Worm (Caenorhabditis elegans) whole organism, L4 larva: ENCODE data around the gene T10F2.2.

Experiments
- F10B5.3 ChIP-seq: sonication (generic microtip); optimal IDR thresholded peaks from 2 replicates; lab custom pipeline; 2016; ENCODE audit warnings: mild to moderate bottlenecking, missing genetic modification characterization, missing compliant biosample characterization
- F26F4.8 ChIP-seq: fragments of 200-800 bp; sonication (Bioruptor generic); conservative IDR thresholded peaks from 2 replicates; pipeline ENCODE4 v1.3.6; 2022; ENCODE audit warnings: missing genetic modification characterization, missing compliant biosample characterization
- F44E2.7 ChIP-seq: fragments of 200-800 bp; sonication (Bioruptor generic); IDR thresholded peaks from 2 replicates; pipeline ENCODE4 v2.1.2; 2022; ENCODE audit warnings: missing genetic modification characterization, missing compliant biosample characterization
- R02D3.7 ChIP-seq: fragments of 150-350 bp; sonication (generic microtip); optimal IDR thresholded peaks from 3 replicates; lab custom pipeline; 2014; ENCODE audit warnings: missing biosample characterization, missing genetic modification characterization
- T20F7.1 ChIP-seq: fragments of 200-800 bp; sonication (Bioruptor generic); optimal IDR thresholded peaks from 2 replicates; lab custom pipeline; 2018; ENCODE audit warnings: mild to moderate bottlenecking, missing genetic modification characterization, missing compliant biosample characterization
- T26A8.4 ChIP-seq: fragments of 200-800 bp; sonication (Bioruptor generic); IDR thresholded peaks from 2 replicates; pipeline ENCODE4 v1.3.6; 2022; ENCODE audit warnings: missing genetic modification characterization, missing compliant biosample characterization
- aha-1 ChIP-seq: fragments of 150-350 bp; peaks from one replicate; lab custom pipeline; 2014; ENCODE audit warnings: missing biosample characterization, missing genetic modification characterization
- attf-4 ChIP-seq: sonication (generic microtip); optimal IDR thresholded peaks from 3 replicates; lab custom pipeline; 2017; ENCODE audit warnings: missing biosample characterization, missing genetic modification characterization
- ceh-20 ChIP-seq: fragments of 200-800 bp; sonication (Bioruptor generic); IDR thresholded peaks from 2 replicates; pipeline ENCODE4 v1.3.6; 2022; ENCODE audit warnings: missing genetic modification reagents, missing genetic modification characterization, missing compliant biosample characterization
- ceh-62 ChIP-seq: sonication (generic microtip); optimal IDR thresholded peaks from 2 replicates; lab custom pipeline; 2017; ENCODE audit warnings: missing biosample characterization, missing genetic modification characterization
- cey-2 ChIP-seq: sonication (generic microtip); optimal IDR thresholded peaks from 3 replicates; lab custom pipeline; 2017; ENCODE audit warnings: missing genetic modification characterization, mild to moderate bottlenecking, missing compliant biosample characterization, antibody characterized with exemption, borderline replicate concordance; ENCODE audit not compliant: insufficient read depth
- daf-16 ChIP-seq, 3 experiments: sonication (generic microtip); optimal IDR thresholded peaks; 2 replicates each; lab custom pipeline; 2016 to 2017; ENCODE audit warnings: missing genetic modification characterization in 3 of 3, missing genetic modification reagents in 3 of 3, mild to moderate bottlenecking in 2 of 3, missing compliant biosample characterization in 2 of 3, missing biosample characterization in 1 of 3, moderate library complexity in 1 of 3
- daf-19 ChIP-seq: fragments of 200-800 bp; sonication (Bioruptor generic); conservative IDR thresholded peaks from 2 replicates; pipeline ENCODE4 v1.3.6; 2022; ENCODE audit warnings: missing genetic modification characterization, missing compliant biosample characterization
- dmd-6 ChIP-seq: fragments of 200-800 bp; sonication (Bioruptor generic); IDR thresholded peaks from 2 replicates; pipeline ENCODE4 v1.3.6; 2022; ENCODE audit warnings: missing genetic modification reagents, missing genetic modification characterization, missing compliant biosample characterization
- dpl-1 ChIP-seq: fragments of 150-350 bp; optimal IDR thresholded peaks from 2 replicates; lab custom pipeline; 2014; ENCODE audit warnings: missing biosample characterization, missing genetic modification reagents, missing genetic modification characterization
- fos-1 ChIP-seq: fragments of 150-350 bp; optimal IDR thresholded peaks from 2 replicates; lab custom pipeline; 2014; ENCODE audit warnings: missing biosample characterization, missing genetic modification characterization
- hlh-11 ChIP-seq: fragments of 200-800 bp; sonication (Bioruptor generic); optimal IDR thresholded peaks from 2 replicates; lab custom pipeline; 2018; ENCODE audit warnings: mild to moderate bottlenecking, missing genetic modification characterization, missing compliant biosample characterization
- hlh-30 ChIP-seq: sonication (generic microtip); optimal IDR thresholded peaks from 2 replicates; lab custom pipeline; 2017; ENCODE audit warnings: antibody characterized with exemption, mild to moderate bottlenecking, missing genetic modification characterization, missing compliant biosample characterization; ENCODE audit not compliant: insufficient read depth
- hmg-1.1 ChIP-seq: fragments of 200-800 bp; sonication (Bioruptor generic); IDR thresholded peaks from 2 replicates; pipeline ENCODE4 v1.3.6; 2022; ENCODE audit warnings: missing genetic modification reagents, missing genetic modification characterization, missing compliant biosample characterization
- lin-29 ChIP-seq: fragments of 200-800 bp; sonication (Bioruptor generic); IDR thresholded peaks from 2 replicates; pipeline ENCODE4 v1.3.6; 2022; ENCODE audit warnings: missing genetic modification reagents, missing genetic modification characterization, missing compliant biosample characterization
- lin-38 ChIP-seq: fragments of 200-800 bp; sonication (Bioruptor generic); IDR thresholded peaks from 2 replicates; pipeline ENCODE4 v1.3.6; 2022; ENCODE audit warnings: missing genetic modification reagents, missing genetic modification characterization, missing compliant biosample characterization
- lsy-2 ChIP-seq, 2 experiments: fragments of 150-350 bp in 1 of 2; sonication (generic microtip) in 1 of 2; optimal IDR thresholded peaks; 2 replicates each; lab custom pipeline; 2014 to 2017; ENCODE audit warnings: missing biosample characterization in 2 of 2, missing genetic modification characterization in 2 of 2
- mdl-1 ChIP-seq, 2 experiments: fragments of 150-350 bp in 1 of 2; sonication (generic microtip) in 1 of 2; optimal IDR thresholded peaks; 2 replicates each; lab custom pipeline; 2014 to 2017; ENCODE audit warnings: missing biosample characterization in 2 of 2, missing genetic modification characterization in 2 of 2
- mep-1 ChIP-seq: fragments of 150-350 bp; sonication (generic microtip); optimal IDR thresholded peaks from 3 replicates; lab custom pipeline; 2014; ENCODE audit warnings: missing biosample characterization, missing genetic modification characterization
- mes-2 ChIP-seq: sonication (generic microtip); optimal IDR thresholded peaks from 2 replicates; lab custom pipeline; 2016; ENCODE audit warnings: missing genotype, mild to moderate bottlenecking, missing genetic modification characterization, missing compliant biosample characterization; ENCODE audit not compliant: poor library complexity, severe bottlenecking
- nhr-102 ChIP-seq: sonication (generic microtip); optimal IDR thresholded peaks from 2 replicates; lab custom pipeline; 2016; ENCODE audit warnings: mild to moderate bottlenecking, missing genetic modification characterization, moderate library complexity, missing compliant biosample characterization
- nhr-25 ChIP-seq: sonication (generic microtip); optimal IDR thresholded peaks from 2 replicates; lab custom pipeline; 2017; ENCODE audit warnings: missing genetic modification characterization, mild to moderate bottlenecking, missing compliant biosample characterization, antibody characterized with exemption, moderate library complexity, borderline replicate concordance; ENCODE audit not compliant: insufficient read depth
- nhr-28 ChIP-seq: fragments of 150-350 bp; optimal IDR thresholded peaks from 2 replicates; lab custom pipeline; 2014; ENCODE audit warnings: missing biosample characterization, missing genetic modification characterization
- nhr-41 ChIP-seq: fragments of 200-800 bp; sonication (Bioruptor generic); IDR thresholded peaks from 2 replicates; pipeline ENCODE4 v1.3.6; 2022; ENCODE audit warnings: missing genetic modification reagents, missing genetic modification characterization, missing compliant biosample characterization
- nhr-42 ChIP-seq: fragments of 200-800 bp; sonication (Bioruptor generic); IDR thresholded peaks from 2 replicates; pipeline ENCODE4 v1.3.6; 2022; ENCODE audit warnings: missing genetic modification characterization, missing compliant biosample characterization
- nhr-48 ChIP-seq: sonication (generic microtip); optimal IDR thresholded peaks from 2 replicates; lab custom pipeline; 2016; ENCODE audit warnings: mild to moderate bottlenecking, missing genetic modification characterization, missing compliant biosample characterization
- nhr-6 ChIP-seq: fragments of 150-350 bp; optimal IDR thresholded peaks from 2 replicates; lab custom pipeline; 2014; ENCODE audit warnings: missing biosample characterization, missing genetic modification characterization
- nhr-77 ChIP-seq: fragments of 150-350 bp; optimal IDR thresholded peaks from 2 replicates; lab custom pipeline; 2014; ENCODE audit warnings: missing biosample characterization, missing genetic modification characterization
- sdz-12 ChIP-seq: fragments of 200-800 bp; sonication (Bioruptor generic); optimal IDR thresholded peaks from 2 replicates; lab custom pipeline; 2018; ENCODE audit warnings: mild to moderate bottlenecking, missing genetic modification characterization, missing compliant biosample characterization
- snpc-4 ChIP-seq: fragments of 150-350 bp; optimal IDR thresholded peaks from 2 replicates; lab custom pipeline; 2014; ENCODE audit warnings: missing biosample characterization, missing genetic modification characterization
- spr-1 ChIP-seq: sonication (generic microtip); optimal IDR thresholded peaks from 2 replicates; lab custom pipeline; 2016; ENCODE audit warnings: mild to moderate bottlenecking, missing genetic modification characterization, missing compliant biosample characterization
- tra-1 ChIP-seq: fragments of 200-800 bp; sonication (Bioruptor generic); IDR thresholded peaks from 2 replicates; pipeline ENCODE4 v1.3.6; 2022; ENCODE audit warnings: missing genetic modification reagents, missing genetic modification characterization, missing compliant biosample characterization
- zag-1 ChIP-seq: fragments of 150-350 bp; optimal IDR thresholded peaks from 2 replicates; lab custom pipeline; 2014; ENCODE audit warnings: missing biosample characterization, missing genetic modification characterization
- zfp-2 ChIP-seq: sonication (generic microtip); optimal IDR thresholded peaks from 2 replicates; lab custom pipeline; 2016; ENCODE audit warnings: mild to moderate bottlenecking, missing genetic modification characterization, missing compliant biosample characterization

The T10F2.2 gene

ce11 chrIII:5172470-5172869 is 7.4 kb upstream of the T10F2.2 start, which contains the start of gene K10D2.5 (continued):
- TF ChIP-seq attf-4 (tag; lab: Kevin White, UChicago) (no peak), R02D3.7 (tag; lab: Kevin White, UChicago) (no peak), fos-1 (no peak), cey-2 (tag; lab: Kevin White, UChicago) (no peak), F44E2.7 (GFP tag; lab: Robert Waterston, UW) (no peak), mep-1 (tag; lab: Kevin White, UChicago) (peak; percentile 92), nhr-42 (GFP tag; lab: Robert Waterston, UW) (peak; percentile 81; the same call in 1 of the 2 replicates), mdl-1 (tag; optimal IDR thresholded peaks at IDR 0.05; lab: Kevin White, UChicago) (peak in 1 of 2 experiments; percentile 29), T20F7.1 (GFP tag; lab: Kevin White, UChicago) (peak; percentile 86), nhr-25 (tag; lab: Kevin White, UChicago) (peak; percentile 71), spr-1 (tag; lab: Kevin White, UChicago) (peak; percentile 43), ceh-62 (tag; lab: Kevin White, UChicago) (no peak), zfp-2 (peak; percentile 40), nhr-41 (0 out of 2 replicates have a peak, but pooled peaks have one; percentile 12), zag-1 (no peak), snpc-4 (tag; lab: Kevin White, UChicago) (no peak), dmd-6 (GFP tag; lab: Robert Waterston, UW) (peak; percentile 91), daf-19 (0 out of 2 replicates have a peak, but pooled peaks have one; percentile 55), sdz-12 (GFP tag; lab: Kevin White, UChicago) (peak; percentile 94), hmg-1.1 (peak; percentile 85)

ce11 chrIII:5171945-5172344 is 6.8 kb upstream of the T10F2.2 start, which contains the start of gene prp-19:
Gene prp-19, minus strand, starts transcription at chrIII:5172045.
- TF ChIP-seq aha-1 (tag; lab: Kevin White, UChicago) (peak; percentile 74), lsy-2 (tag; optimal IDR thresholded peaks at IDR 0.05; lab: Kevin White, UChicago) (no peak), hmg-1.1 (no peak), T26A8.4 (GFP tag; lab: Robert Waterston, UW) (no peak), F44E2.7 (GFP tag; lab: Robert Waterston, UW) (no peak)
- TF ChIP-seq, all 104 proteins: peak for 1

- TF ChIP-seq lin-38 (GFP tag; lab: Robert Waterston, UW) (peak; percentile 24; the same call in 1 of the 2 replicates), F10B5.3 (tag; lab: Kevin White, UChicago) (peak; percentile 14), mep-1 (tag; lab: Kevin White, UChicago) (no peak)
Observed at ce11 chrIII:5169699-5170098, 4.6 kb upstream of the T10F2.2 start, which contains the start of gene ulp-1. Gene ulp-1, minus strand, starts transcription at chrIII:5169799.

DNA sequence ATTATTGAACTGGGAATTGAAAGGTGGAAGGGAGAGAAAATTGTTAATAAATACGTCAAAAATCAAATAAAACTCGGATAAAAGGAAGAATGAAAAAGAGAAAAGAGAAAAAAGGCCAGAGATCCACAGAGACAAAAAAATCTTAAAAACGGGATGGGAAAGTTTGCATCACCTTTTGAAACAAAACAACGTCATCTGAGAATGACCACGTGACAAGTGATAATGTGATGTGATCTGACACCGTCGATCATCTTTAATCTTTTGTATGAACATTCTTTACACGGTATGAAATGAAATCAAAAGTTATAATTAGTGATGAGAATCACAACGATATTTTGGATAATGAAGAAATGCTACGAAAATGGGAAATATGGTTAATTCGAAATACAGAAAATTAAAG is 634 bp upstream of the T10F2.2 start:
- TF ChIP-seq hlh-30 (peak; percentile 60), attf-4 (tag; lab: Kevin White, UChicago) (no peak), nhr-28 (tag; lab: Kevin White, UChicago) (peak; percentile 29), nhr-42 (GFP tag; lab: Robert Waterston, UW) (no peak), mdl-1 (tag; optimal IDR thresholded peaks at IDR 0.05; lab: Kevin White, UChicago) (peak in 1 of 2 experiments; percentile 4), hlh-11 (tag; lab: Kevin White, UChicago) (peak; percentile 19), nhr-77 (tag; lab: Kevin White, UChicago) (peak; percentile 16)
- TF ChIP-seq, all 104 proteins: peak for 5

DNA sequence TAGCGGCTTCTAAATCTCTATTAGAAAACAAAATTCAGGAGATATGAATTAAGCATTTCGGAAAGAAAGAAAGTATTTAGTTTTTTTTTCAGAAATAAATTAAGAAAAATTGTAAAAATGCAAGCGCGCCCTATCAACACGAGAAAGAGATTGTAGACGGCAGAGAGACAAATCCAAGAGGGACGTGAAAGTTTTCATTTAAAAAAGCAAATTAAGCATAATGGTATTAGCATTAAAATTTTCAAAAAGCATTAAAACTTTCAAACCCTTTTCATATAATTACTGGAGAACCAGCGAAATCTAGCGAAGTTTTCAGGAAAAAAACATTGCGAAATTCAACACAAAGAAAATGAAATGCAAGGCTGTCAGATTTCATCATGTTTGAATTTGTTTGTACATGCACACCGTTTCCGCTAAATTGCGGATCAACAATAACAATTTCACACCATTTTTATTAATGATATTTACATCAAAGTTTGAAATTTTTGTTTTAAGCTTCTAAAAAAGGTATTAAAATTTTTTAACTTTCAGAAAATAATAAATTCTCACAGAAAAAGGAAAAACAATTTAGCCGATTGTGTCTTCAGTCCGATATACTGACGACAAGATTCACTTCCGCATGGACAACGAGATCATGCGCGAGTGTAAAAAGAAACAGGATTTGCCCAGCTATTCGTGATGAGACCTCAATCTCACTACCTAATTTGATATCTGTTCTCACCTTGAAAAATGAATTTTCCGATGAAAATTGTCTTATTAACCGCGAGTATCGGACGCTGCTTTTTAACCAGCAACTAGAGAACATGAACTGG is 2.1 kb downstream of the T10F2.2 start, which contains the start of gene gars-1:
gars-1 (minus strand) TSS at position 808 of the 812 bp plus-strand sequence.
- TF ChIP-seq lin-38 (GFP tag; lab: Robert Waterston, UW) (0 out of 2 replicates have a peak, but pooled peaks have one; percentile 12), lsy-2 (tag; optimal IDR thresholded peaks at IDR 0.05; lab: Kevin White, UChicago) (peak in 1 of 2 experiments; percentile 2), nhr-48 (no peak), ceh-20 (GFP tag; lab: Robert Waterston, UW) (no peak), nhr-77 (tag; lab: Kevin White, UChicago) (peak; percentile 9), R02D3.7 (tag; lab: Kevin White, UChicago) (no peak), tra-1 (GFP tag; lab: Robert Waterston, UW) (no peak), daf-16 (GFP tag; optimal IDR thresholded peaks at IDR 0.05; lab: Kevin White, UChicago) (no peak), daf-16 (tag; optimal IDR thresholded peaks at IDR 0.05; lab: Kevin White, UChicago) (peak; percentile 14), dpl-1 (GFP tag; lab: Kevin White, UChicago) (peak; percentile 11), mes-2 (tag; lab: Kevin White, UChicago) (peak; percentile 8), mdl-1 (tag; optimal IDR thresholded peaks at IDR 0.05; lab: Kevin White, UChicago) (no peak), nhr-6 (tag; lab: Kevin White, UChicago) (peak; percentile 17), nhr-102 (tag; lab: Kevin White, UChicago) (no peak), F26F4.8 (GFP tag; lab: Robert Waterston, UW) (no peak), lin-29 (GFP tag; lab: Robert Waterston, UW) (no peak)
